Fruit fly (Drosophila melanogaster) whole organism, wandering third instar larva: ENCODE data around the gene tub.
A peak's percentile ranks its signal among the peaks of the same experiment; 100 is the strongest.

Experiments
- Abd-B ChIP-seq: fragments of >200 bp; optimal IDR thresholded peaks from 2 replicates; lab custom pipeline; 2017; ENCODE audit warnings: missing biosample characterization, missing genetic modification characterization
- CG32264 ChIP-seq: fragments of 200-800 bp; sonication (Bioruptor generic); optimal IDR thresholded peaks from 2 replicates; lab custom pipeline; 2016; ENCODE audit warnings: missing biosample characterization, missing genetic modification characterization
- CG9705 ChIP-seq: fragments of 200-800 bp; sonication (Bioruptor generic); optimal IDR thresholded peaks from 2 replicates; lab custom pipeline; 2018; ENCODE audit warnings: missing biosample characterization, mild to moderate bottlenecking, missing genetic modification characterization
- CrebA ChIP-seq: fragments of 200-800 bp; sonication (Bioruptor generic); optimal IDR thresholded peaks from 2 replicates; lab custom pipeline; 2016; ENCODE audit warnings: missing biosample characterization, mild to moderate bottlenecking, missing genetic modification characterization, borderline replicate concordance
- Dfd ChIP-seq: fragments of >200 bp; optimal IDR thresholded peaks from 2 replicates; lab custom pipeline; 2017; ENCODE audit warnings: missing biosample characterization, missing genetic modification characterization
- Dif ChIP-seq: fragments of 200-275, 200-300 bp; sonication (Bioruptor generic); optimal IDR thresholded peaks from 2 replicates; lab custom pipeline; 2018; ENCODE audit warnings: missing biosample characterization, missing genetic modification characterization; ENCODE audit not compliant: partially characterized antibody
- GATAd ChIP-seq: sonication (Bioruptor generic); optimal IDR thresholded peaks from 2 replicates; lab custom pipeline; 2016; ENCODE audit warnings: missing biosample characterization, missing genetic modification characterization
- HLH106 ChIP-seq: fragments of 200-800 bp; optimal IDR thresholded peaks from 3 replicates; lab custom pipeline; 2019; ENCODE audit warnings: missing biosample characterization, mild to moderate bottlenecking, missing genetic modification characterization, moderate library complexity
- Hnf4 ChIP-seq: fragments of 200-800 bp; sonication (Bioruptor generic); optimal IDR thresholded peaks from 2 replicates; lab custom pipeline; 2016; ENCODE audit warnings: missing biosample characterization, mild to moderate bottlenecking, missing genetic modification characterization
- Hr78 ChIP-seq: fragments of >200 bp; optimal IDR thresholded peaks from 2 replicates; lab custom pipeline; 2017; ENCODE audit warnings: missing biosample characterization, missing genetic modification characterization
- Hr83 ChIP-seq: fragments of 200-300 bp; sonication (Bioruptor generic); optimal IDR thresholded peaks from 2 replicates; lab custom pipeline; 2016; ENCODE audit warnings: missing biosample characterization, mild to moderate bottlenecking, missing genetic modification characterization, moderate library complexity; ENCODE audit not compliant: poor library complexity, severe bottlenecking
- Jra ChIP-seq: sonication (Bioruptor generic); optimal IDR thresholded peaks from 2 replicates; lab custom pipeline; 2016; ENCODE audit warnings: missing biosample characterization, missing genetic modification characterization
- Mio ChIP-seq: sonication (Bioruptor generic); optimal IDR thresholded peaks from 2 replicates; lab custom pipeline; 2016; ENCODE audit warnings: missing biosample characterization, missing genetic modification characterization
- Myc ChIP-seq: fragments of >200 bp; optimal IDR thresholded peaks from 2 replicates; lab custom pipeline; 2017
- OdsH ChIP-seq: fragments of 200-800 bp; sonication (Bioruptor generic); optimal IDR thresholded peaks from 2 replicates; lab custom pipeline; 2016; ENCODE audit warnings: missing biosample characterization, mild to moderate bottlenecking, missing genetic modification characterization
- Rel ChIP-seq, 2 experiments: fragments of 200-800 bp; sonication (Bioruptor generic) in 1 of 2; optimal IDR thresholded peaks; 2 replicates in 1 of 2; 3 replicates in 1 of 2; lab custom pipeline; 2016 to 2019; ENCODE audit warnings: mild to moderate bottlenecking in 2 of 2, missing biosample characterization in 2 of 2, missing genetic modification characterization in 2 of 2, moderate library complexity in 1 of 2
- Sp1 ChIP-seq: fragments of 200-800 bp; sonication (Bioruptor generic); optimal IDR thresholded peaks from 3 replicates; lab custom pipeline; 2019; ENCODE audit warnings: missing biosample characterization, mild to moderate bottlenecking, missing genetic modification characterization, moderate library complexity
- Vsx2 ChIP-seq: fragments of 200-300, 225-300 bp; sonication (Bioruptor generic); optimal IDR thresholded peaks from 2 replicates; lab custom pipeline; 2018; ENCODE audit warnings: missing biosample characterization, missing genetic modification characterization; ENCODE audit not compliant: partially characterized antibody
- br ChIP-seq: fragments of 200-800 bp; sonication (Bioruptor generic); optimal IDR thresholded peaks from 2 replicates; lab custom pipeline; 2016; ENCODE audit warnings: missing biosample characterization, missing genetic modification characterization
- brk ChIP-seq: fragments of 200-800 bp; sonication (Bioruptor generic); optimal IDR thresholded peaks from 2 replicates; lab custom pipeline; 2016; ENCODE audit warnings: missing biosample characterization, mild to moderate bottlenecking, missing genetic modification characterization
- dmrt93B ChIP-seq: fragments of 200-800 bp; sonication (Bioruptor generic); optimal IDR thresholded peaks from 2 replicates; lab custom pipeline; 2018; ENCODE audit warnings: missing biosample characterization, mild to moderate bottlenecking, missing genetic modification characterization
- dsf ChIP-seq: sonication (Bioruptor generic); optimal IDR thresholded peaks from 2 replicates; lab custom pipeline; 2016; ENCODE audit warnings: missing biosample characterization, missing genetic modification characterization, borderline replicate concordance
- foxo ChIP-seq, 2 experiments: fragments of 200-800 bp; sonication (Bioruptor generic); optimal IDR thresholded peaks; 2 replicates in 1 of 2; 3 replicates in 1 of 2; lab custom pipeline; 2016 to 2017; ENCODE audit warnings: missing biosample characterization in 2 of 2, missing genetic modification characterization in 2 of 2
- fru ChIP-seq: fragments of 200-800 bp; sonication (Bioruptor generic); optimal IDR thresholded peaks from 3 replicates; lab custom pipeline; 2016; ENCODE audit warnings: missing biosample characterization, mild to moderate bottlenecking, missing genetic modification characterization
- h ChIP-seq: fragments of 200-800 bp; sonication (Bioruptor generic); optimal IDR thresholded peaks from 3 replicates; lab custom pipeline; 2016; ENCODE audit warnings: missing biosample characterization, mild to moderate bottlenecking, missing genetic modification characterization
- jim ChIP-seq: fragments of 175-275, 200-325 bp; sonication (Bioruptor generic); optimal IDR thresholded peaks from 2 replicates; lab custom pipeline; 2016; ENCODE audit warnings: missing biosample characterization, mild to moderate bottlenecking, missing genetic modification characterization
- pan ChIP-seq: fragments of >200 bp; optimal IDR thresholded peaks from 2 replicates; lab custom pipeline; 2017
- psq ChIP-seq: fragments of 200-800 bp; sonication (Bioruptor generic); optimal IDR thresholded peaks from 3 replicates; lab custom pipeline; 2017; ENCODE audit warnings: missing biosample characterization, mild to moderate bottlenecking, missing genetic modification characterization, moderate library complexity
- rgr ChIP-seq: fragments of 200-800 bp; sonication (Bioruptor generic); optimal IDR thresholded peaks from 3 replicates; lab custom pipeline; 2016; ENCODE audit warnings: missing biosample characterization, mild to moderate bottlenecking, missing genetic modification characterization
- tai ChIP-seq: sonication (Bioruptor generic); optimal IDR thresholded peaks from 2 replicates; lab custom pipeline; 2016; ENCODE audit warnings: missing biosample characterization, missing genetic modification characterization
- usp ChIP-seq: fragments of >200 bp; optimal IDR thresholded peaks from 2 replicates; lab custom pipeline; 2017; ENCODE audit warnings: missing biosample characterization, missing genetic modification characterization

tub gene

DNA sequence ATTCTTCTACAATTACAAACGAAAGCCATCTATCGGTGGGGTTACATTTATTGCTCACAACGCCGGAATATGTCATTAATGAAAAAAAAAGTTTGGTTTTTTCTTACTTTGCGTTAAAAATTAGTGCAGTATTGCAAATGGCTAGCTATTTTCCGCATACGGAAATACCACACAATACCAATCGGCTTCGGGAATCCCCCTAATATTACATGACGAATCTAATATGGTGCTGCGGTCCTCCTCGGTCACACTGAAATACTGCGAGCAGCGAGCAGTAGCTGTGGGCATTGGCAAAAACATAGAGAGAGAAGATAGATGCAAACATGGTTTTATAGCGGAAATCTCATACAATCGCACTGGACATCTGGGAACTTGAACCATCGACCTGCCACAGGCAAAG is at the start of gene tub:
TSS of gene tub (plus strand) at position 253 of the 400 bp plus-strand sequence.
- TF ChIP-seq Sp1 (peak; percentile 41), Hnf4 (GFP tag; lab: Kevin White, UChicago) (peak; percentile 51), HLH106 (tag; lab: Kevin White, UChicago) (peak; percentile 59), foxo (GFP tag; optimal IDR thresholded peaks at IDR 0.05; lab: Kevin White, UChicago) (peak in 1 of 2 experiments; percentile 44), Abd-B (GFP tag; lab: Kevin White, UChicago) (no peak), Myc (lab: Kevin White, UChicago) (peak; percentile 25), rgr (GFP tag; lab: Kevin White, UChicago) (peak; percentile 35), Hr83 (peak; percentile 7), Rel (GFP tag; optimal IDR thresholded peaks at IDR 0.05; lab: Kevin White, UChicago) (no peak), Rel (tag; optimal IDR thresholded peaks at IDR 0.05; lab: Kevin White, UChicago) (peak; percentile 90), psq (peak; percentile 23), CrebA (no peak), GATAd (no peak)

dm6 chr3R:4340174-4340573 is 47.4 kb upstream of the tub start:
- TF ChIP-seq GATAd (no peak), dsf (no peak), Rel (GFP tag; optimal IDR thresholded peaks at IDR 0.05; lab: Kevin White, UChicago) (no peak), Rel (tag; optimal IDR thresholded peaks at IDR 0.05; lab: Kevin White, UChicago) (no peak)
- TF ChIP-seq, all 38 proteins: peak for 0

DNA sequence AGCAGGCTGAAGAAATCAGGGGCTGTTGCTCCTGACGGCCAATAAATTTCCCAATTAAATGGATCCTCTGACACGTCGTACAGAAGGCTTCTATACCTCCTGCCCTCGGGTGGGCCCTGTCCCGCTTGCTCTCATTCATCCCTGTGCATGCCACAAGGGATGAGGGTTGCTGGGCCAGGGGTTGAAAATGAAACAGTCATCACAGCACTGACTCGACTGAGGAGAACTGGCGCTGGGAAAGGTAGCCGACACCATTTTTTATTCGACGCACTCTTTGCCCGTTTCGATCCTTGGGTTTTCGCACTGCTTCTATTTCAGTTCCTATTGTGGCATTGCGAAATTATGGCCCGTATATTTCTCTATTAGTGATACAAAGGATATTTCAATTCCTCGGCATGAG is 46.4 kb upstream of the tub start:
- no peak for TF ChIP-seq rgr (GFP tag; lab: Kevin White, UChicago)
- no peak for TF ChIP-seq Dfd (GFP tag; lab: Kevin White, UChicago)
- TF ChIP-seq Abd-B (GFP tag; lab: Kevin White, UChicago), result no peak

- TF ChIP-seq Vsx2 (GFP tag; lab: Kevin White, UChicago), result no peak
- peak; percentile 2 for TF ChIP-seq Dfd (GFP tag; lab: Kevin White, UChicago)
Observed at dm6 chr3R:4346636-4347035, 40.9 kb upstream of the tub start, which contains the start of gene hkb. Gene hkb (minus strand): TSS chr3R:4346646.

DNA sequence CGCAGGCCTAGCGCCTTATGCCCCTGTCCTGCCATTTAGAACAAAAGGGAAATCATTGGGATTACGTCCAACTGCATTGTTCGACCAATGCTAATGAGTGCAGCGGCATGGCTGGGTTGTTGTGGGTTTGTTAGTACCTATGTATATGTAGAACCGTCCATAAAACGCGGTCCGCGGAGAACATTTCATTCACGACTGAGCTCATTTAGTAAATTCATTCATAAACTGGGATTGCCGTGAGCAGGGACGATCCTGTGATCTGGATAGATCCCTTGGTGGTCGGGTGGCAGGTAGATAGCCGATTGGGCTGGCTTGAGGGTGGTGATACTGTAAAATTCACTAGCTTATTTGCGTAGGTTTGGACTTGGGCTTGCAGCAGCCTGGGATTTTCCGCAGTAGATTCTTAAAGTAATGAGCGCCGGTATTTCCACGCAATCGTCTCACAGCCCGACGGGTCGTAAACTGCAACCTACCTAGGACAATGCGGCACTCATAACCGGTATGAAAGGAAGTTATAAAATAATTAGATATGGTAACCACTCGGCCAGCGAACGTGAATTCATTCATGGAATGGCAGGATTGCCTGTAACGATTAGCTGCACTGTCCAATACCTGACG is 39.2 kb upstream of the tub start:
- TF ChIP-seq Hr83, result no peak

DNA sequence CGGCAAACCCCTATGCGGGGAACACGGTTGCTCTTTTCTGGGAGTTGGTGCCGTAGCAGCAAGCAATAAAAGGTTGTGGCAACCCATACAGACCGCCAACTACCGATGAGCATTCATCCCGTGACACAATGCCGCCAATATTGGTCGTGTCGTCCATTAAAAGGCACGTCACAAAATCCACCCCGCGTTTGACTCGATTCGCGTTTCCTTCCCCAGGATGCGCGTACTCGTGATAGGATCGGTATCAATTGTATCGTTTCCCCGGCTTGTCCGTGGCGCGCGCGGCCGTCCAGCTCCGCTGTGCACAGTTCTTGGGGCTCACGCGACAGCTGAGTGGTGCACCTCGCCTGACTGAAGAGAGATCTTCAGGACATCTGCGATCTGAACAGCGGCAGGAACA is 37.3 kb upstream of the tub start:
- no peak for TF ChIP-seq dmrt93B (GFP tag; lab: Kevin White, UChicago)
- no peak for TF ChIP-seq CrebA
- TF ChIP-seq tai (GFP tag; lab: Kevin White, UChicago), result no peak
- no peak for TF ChIP-seq fru
- no peak for TF ChIP-seq usp (GFP tag; lab: Kevin White, UChicago)
- TF ChIP-seq br (GFP tag; lab: Kevin White, UChicago), result no peak
- TF ChIP-seq brk (GFP tag; lab: Kevin White, UChicago), result no peak
- TF ChIP-seq Hr78 (GFP tag; lab: Kevin White, UChicago), result no peak
- TF ChIP-seq h (GFP tag; lab: Kevin White, UChicago), result no peak
- TF ChIP-seq CG32264, result no peak

- TF ChIP-seq Dfd (GFP tag; lab: Kevin White, UChicago) (no peak), psq (no peak), Jra (GFP tag; lab: Kevin White, UChicago) (no peak), Sp1 (no peak), pan (lab: Kevin White, UChicago) (no peak), tai (GFP tag; lab: Kevin White, UChicago) (no peak), Dif (GFP tag; lab: Kevin White, UChicago) (no peak), CG9705 (GFP tag; lab: Kevin White, UChicago) (no peak), foxo (GFP tag; optimal IDR thresholded peaks at IDR 0.05; lab: Kevin White, UChicago) (no peak), Mio (no peak), Abd-B (GFP tag; lab: Kevin White, UChicago) (no peak), jim (no peak), OdsH (GFP tag; lab: Kevin White, UChicago) (no peak)
Observed at dm6 chr3R:4353569-4353968, 34.0 kb upstream of the tub start.
